Fruit fly (Drosophila melanogaster): Measurements from ENCODE around the gene Whamy.

DNA sequence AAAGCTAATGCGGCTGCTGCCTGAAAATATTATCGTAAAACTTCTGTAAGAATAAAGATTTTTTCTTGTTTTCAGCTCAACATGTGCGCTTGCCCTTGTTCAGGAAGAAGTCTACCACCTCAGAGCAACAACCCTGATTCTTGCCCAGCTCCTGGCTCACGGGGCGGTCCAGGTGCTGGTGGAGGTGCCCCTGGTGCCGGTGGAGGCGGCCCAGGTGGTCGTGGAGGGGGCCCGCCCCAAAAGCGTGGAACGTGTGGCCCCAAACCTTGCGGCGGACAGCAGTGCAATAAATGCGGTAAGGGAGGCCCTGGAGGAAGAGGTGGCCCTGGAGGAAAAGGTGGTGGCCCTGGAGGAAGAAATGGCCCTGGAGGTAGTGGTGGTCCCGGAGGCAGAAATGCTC is 30.2 kb downstream of the Whamy start:
- no peak for TF ChIP-seq tai (GFP tag; optimal IDR thresholded peaks at IDR 0.05)
- no peak for TF ChIP-seq Hr83 (GFP tag; optimal IDR thresholded peaks at IDR 0.05; ENCODE audit: poor library complexity, severe bottlenecking)
- no peak for TF ChIP-seq Vsx2 (GFP tag; optimal IDR thresholded peaks at IDR 0.05; ENCODE audit: partially characterized antibody)
- TF ChIP-seq fru (GFP tag; optimal IDR thresholded peaks at IDR 0.05): no peak
- no peak for TF ChIP-seq HLH106 (tag; optimal IDR thresholded peaks at IDR 0.05)
- TF ChIP-seq Hnf4 (GFP tag; optimal IDR thresholded peaks at IDR 0.05): no peak

Measured in whole organism, wandering third instar larva.